Worm (Caenorhabditis elegans) whole organism, L2 larva: Measurements from ENCODE around the gene F29A7.6.

ENCODE experiments used
- C34F6.9 ChIP-seq: fragments of 150-350 bp; optimal IDR thresholded peaks from 2 replicates; lab custom pipeline; 2014; ENCODE audit warnings: missing biosample characterization, missing genetic modification characterization
- F13H6.1 ChIP-seq: sonication (generic microtip); optimal IDR thresholded peaks from 2 replicates; lab custom pipeline; 2016; ENCODE audit warnings: missing genetic modification characterization, missing compliant biosample characterization
- R02D3.7 ChIP-seq: fragments of 150-350 bp; optimal IDR thresholded peaks from 2 replicates; lab custom pipeline; 2014; ENCODE audit warnings: missing biosample characterization, missing genetic modification characterization
- Y55F3AM.14 ChIP-seq: fragments of 200-800 bp; sonication (Bioruptor generic); optimal IDR thresholded peaks from 2 replicates; lab custom pipeline; 2018; ENCODE audit warnings: mild to moderate bottlenecking, missing genetic modification characterization, missing compliant biosample characterization
- ZK546.5 ChIP-seq: sonication (generic microtip); optimal IDR thresholded peaks from 2 replicates; lab custom pipeline; 2017; ENCODE audit warnings: missing biosample characterization, missing genetic modification characterization
- alr-1 ChIP-seq: fragments of 150-350 bp; optimal IDR thresholded peaks from 2 replicates; lab custom pipeline; 2014; ENCODE audit warnings: missing biosample characterization, missing genetic modification characterization
- ama-1 ChIP-seq: fragments of 150-350 bp; optimal IDR thresholded peaks from 2 replicates; lab custom pipeline; 2018; ENCODE audit warnings: inconsistent platforms
- ceh-16 ChIP-seq: fragments of 150-350 bp; optimal IDR thresholded peaks from 2 replicates; lab custom pipeline; 2014; ENCODE audit warnings: missing biosample characterization, missing genetic modification characterization
- crh-2 ChIP-seq: sonication (generic microtip); optimal IDR thresholded peaks from 2 replicates; lab custom pipeline; 2017; ENCODE audit warnings: missing biosample characterization, missing genetic modification characterization
- egl-27 ChIP-seq: sonication (generic microtip); optimal IDR thresholded peaks from 3 replicates; lab custom pipeline; 2017; ENCODE audit warnings: missing biosample characterization, missing genetic modification reagents, missing genetic modification characterization
- elt-1 ChIP-seq: fragments of 150-350 bp; optimal IDR thresholded peaks from 2 replicates; lab custom pipeline; 2014; ENCODE audit warnings: missing biosample characterization, missing genetic modification characterization
- elt-3 ChIP-seq: sonication (generic microtip); optimal IDR thresholded peaks from 2 replicates; lab custom pipeline; 2017; ENCODE audit warnings: missing biosample characterization, missing genetic modification characterization
- fos-1 ChIP-seq: fragments of 150-350 bp; optimal IDR thresholded peaks from 2 replicates; lab custom pipeline; 2014; ENCODE audit warnings: missing biosample characterization, missing genetic modification characterization
- gmeb-1 ChIP-seq: fragments of 150-350 bp; optimal IDR thresholded peaks from 2 replicates; lab custom pipeline; 2014; ENCODE audit warnings: missing biosample characterization, missing genetic modification characterization
- lin-11 ChIP-seq: fragments of 150-350 bp; sonication (generic microtip); optimal IDR thresholded peaks from 2 replicates; lab custom pipeline; 2014; ENCODE audit warnings: missing biosample characterization, missing genetic modification characterization, inconsistent platforms, mixed read lengths
- lin-39 ChIP-seq: fragments of 150-350 bp; optimal IDR thresholded peaks from 2 replicates; lab custom pipeline; 2014; ENCODE audit warnings: missing biosample characterization, missing genetic modification reagents, missing genetic modification characterization
- lsy-2 ChIP-seq, 2 experiments: fragments of 150-350 bp in 1 of 2; sonication (generic microtip) in 1 of 2; optimal IDR thresholded peaks; 2 replicates each; lab custom pipeline; 2014 to 2017; ENCODE audit warnings: missing biosample characterization in 2 of 2, missing genetic modification characterization in 2 of 2
- mab-5 ChIP-seq: fragments of 150-350 bp; optimal IDR thresholded peaks from 2 replicates; lab custom pipeline; 2014; ENCODE audit warnings: missing biosample characterization, missing genetic modification characterization
- mdl-1 ChIP-seq, 2 experiments: fragments of 150-350 bp in 1 of 2; sonication (generic microtip) in 1 of 2; optimal IDR thresholded peaks; 2 replicates each; lab custom pipeline; 2017; ENCODE audit warnings: missing biosample characterization in 2 of 2, missing genetic modification characterization in 2 of 2
- nhr-10 ChIP-seq: sonication (generic microtip); optimal IDR thresholded peaks from 2 replicates; lab custom pipeline; 2017; ENCODE audit warnings: missing biosample characterization, missing genetic modification characterization
- nhr-11 ChIP-seq: fragments of 150-350 bp; optimal IDR thresholded peaks from 2 replicates; lab custom pipeline; 2014; ENCODE audit warnings: missing biosample characterization, missing genetic modification characterization
- nhr-12 ChIP-seq: fragments of 150-350 bp; optimal IDR thresholded peaks from 2 replicates; lab custom pipeline; 2014; ENCODE audit warnings: missing biosample characterization, missing genetic modification characterization
- nhr-129 ChIP-seq: fragments of 150-350 bp; optimal IDR thresholded peaks from 2 replicates; lab custom pipeline; 2014; ENCODE audit warnings: missing biosample characterization, missing genetic modification characterization
- nhr-21 ChIP-seq: fragments of 150-350 bp; optimal IDR thresholded peaks from 2 replicates; lab custom pipeline; 2014; ENCODE audit warnings: missing biosample characterization, missing genetic modification characterization
- nhr-23 ChIP-seq: fragments of 150-350 bp; optimal IDR thresholded peaks from 2 replicates; lab custom pipeline; 2014; ENCODE audit warnings: missing biosample characterization, missing genetic modification reagents, missing genetic modification characterization
- nhr-237 ChIP-seq: fragments of 150-350 bp; optimal IDR thresholded peaks from 2 replicates; lab custom pipeline; 2014; ENCODE audit warnings: missing biosample characterization, missing genetic modification characterization
- nhr-25 ChIP-seq: fragments of 150-350 bp; sonication (generic microtip); optimal IDR thresholded peaks from 3 replicates; lab custom pipeline; 2014; ENCODE audit warnings: missing biosample characterization, missing genetic modification characterization
- nhr-6 ChIP-seq: fragments of 150-350 bp; optimal IDR thresholded peaks from 2 replicates; lab custom pipeline; 2014; ENCODE audit warnings: missing biosample characterization, missing genetic modification characterization
- nhr-77 ChIP-seq: fragments of 150-350 bp; optimal IDR thresholded peaks from 2 replicates; lab custom pipeline; 2014; ENCODE audit warnings: missing biosample characterization, missing genetic modification characterization
- peb-1 ChIP-seq: fragments of 150-350 bp; optimal IDR thresholded peaks from 2 replicates; lab custom pipeline; 2014; ENCODE audit warnings: missing biosample characterization, missing genetic modification characterization
- sem-4 ChIP-seq: fragments of 150-350 bp; optimal IDR thresholded peaks from 2 replicates; lab custom pipeline; 2014; ENCODE audit warnings: missing biosample characterization, missing genetic modification reagents, missing genetic modification characterization
- skn-1 ChIP-seq: sonication (generic microtip); optimal IDR thresholded peaks from 2 replicates; lab custom pipeline; 2017; ENCODE audit warnings: missing biosample characterization, missing genetic modification characterization
- sma-3 ChIP-seq: sonication (generic microtip); optimal IDR thresholded peaks from 2 replicates; lab custom pipeline; 2016; ENCODE audit warnings: missing genetic modification reagents, missing genetic modification characterization, missing compliant biosample characterization
- sma-9 ChIP-seq, 2 experiments: fragments of 150-350 bp in 1 of 2; sonication (generic microtip) in 1 of 2; optimal IDR thresholded peaks; 2 replicates each; lab custom pipeline; 2014 to 2016; ENCODE audit warnings: missing genetic modification characterization in 2 of 2, mild to moderate bottlenecking in 1 of 2, missing biosample characterization in 1 of 2, missing compliant biosample characterization in 1 of 2, missing genetic modification reagents in 1 of 2, moderate library complexity in 1 of 2
- snpc-4 ChIP-seq: fragments of 150-350 bp; optimal IDR thresholded peaks from 2 replicates; lab custom pipeline; 2014; ENCODE audit warnings: missing biosample characterization, missing genetic modification characterization
- unc-39 ChIP-seq: fragments of 150-350 bp; optimal IDR thresholded peaks from 2 replicates; lab custom pipeline; 2014; ENCODE audit warnings: missing biosample characterization, missing genetic modification characterization
- unc-62 ChIP-seq: fragments of 150-350 bp; optimal IDR thresholded peaks from 2 replicates; lab custom pipeline; 2014; ENCODE audit warnings: missing biosample characterization, missing genetic modification reagents, missing genetic modification characterization
- zag-1 ChIP-seq: fragments of 150-350 bp; optimal IDR thresholded peaks from 2 replicates; lab custom pipeline; 2014; ENCODE audit warnings: missing biosample characterization, missing genetic modification characterization
- ztf-1 ChIP-seq: fragments of 200-800 bp; sonication (Bioruptor generic); conservative IDR thresholded peaks from 2 replicates; pipeline ENCODE4 v1.3.6; 2022; ENCODE audit warnings: missing genetic modification characterization, missing compliant biosample characterization
- ztf-11 ChIP-seq: sonication (generic microtip); optimal IDR thresholded peaks from 2 replicates; lab custom pipeline; 2017; ENCODE audit warnings: missing biosample characterization, missing genetic modification characterization
- ztf-4 ChIP-seq: fragments of 150-350 bp; optimal IDR thresholded peaks from 2 replicates; lab custom pipeline; 2014; ENCODE audit warnings: missing biosample characterization, missing genetic modification characterization

Gene F29A7.6

DNA sequence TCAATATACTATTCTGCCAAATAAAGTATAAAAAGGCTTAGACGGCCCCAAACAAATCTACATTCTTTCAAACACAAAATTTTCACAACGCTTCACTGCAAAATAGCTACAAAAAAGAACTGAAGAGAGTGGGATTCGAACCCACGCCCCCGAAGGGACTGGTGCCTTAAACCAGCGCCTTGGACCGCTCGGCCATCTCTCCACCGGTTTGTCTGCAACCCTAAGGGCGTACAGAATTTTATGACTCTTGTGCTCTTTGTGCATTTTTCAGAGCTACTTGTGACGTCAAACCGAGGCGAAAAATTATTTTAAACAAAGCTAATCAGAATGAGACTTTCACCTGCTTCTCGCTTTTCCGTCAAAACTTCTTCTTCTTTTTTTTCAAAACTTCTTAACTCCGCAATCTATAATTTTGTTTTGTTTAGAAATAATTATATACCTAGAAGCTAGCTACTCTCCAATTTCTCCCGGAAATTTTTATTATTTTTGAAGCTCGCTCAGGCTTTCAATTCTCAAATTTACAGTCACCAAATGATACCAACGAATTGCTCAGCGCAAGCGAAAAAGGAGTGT is 16.2 kb downstream of the F29A7.6 start, which contains the start of gene T05A8.8:
Gene T05A8.8, plus strand, starts transcription at position 523 of the 573 bp plus-strand sequence.
- TF ChIP-seq peb-1 (tag; lab: Kevin White, UChicago): no peak
- no peak for TF ChIP-seq C34F6.9 (tag; lab: Kevin White, UChicago)
- no peak for TF ChIP-seq ztf-1 (GFP tag; lab: Robert Waterston, UW)
- no peak for TF ChIP-seq mdl-1 (tag; optimal IDR thresholded peaks at IDR 0.05; lab: Kevin White, UChicago)

DNA sequence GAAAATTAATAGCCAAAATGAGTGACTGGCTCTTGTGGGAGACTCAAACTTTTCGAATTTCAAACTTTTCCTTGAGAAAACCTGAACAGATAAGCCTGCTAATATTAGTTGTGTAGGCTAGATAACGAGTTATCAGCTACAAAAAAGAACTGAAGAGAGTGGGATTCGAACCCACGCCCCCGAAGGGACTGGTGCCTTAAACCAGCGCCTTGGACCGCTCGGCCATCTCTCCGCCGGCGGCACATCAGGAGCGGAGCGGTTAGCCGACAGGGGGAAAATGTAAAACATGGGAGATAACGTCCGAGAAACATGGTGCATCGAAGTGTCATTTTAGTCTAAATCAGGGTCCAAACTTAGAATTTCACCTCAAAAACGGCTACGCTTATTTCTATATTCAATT is 16.8 kb downstream of the F29A7.6 start:
- no peak for TF ChIP-seq crh-2
- no peak for TF ChIP-seq ceh-16 (tag; lab: Kevin White, UChicago)
- TF ChIP-seq elt-1 (tag; lab: Kevin White, UChicago): no peak
- TF ChIP-seq gmeb-1 (tag; lab: Kevin White, UChicago): no peak
- TF ChIP-seq snpc-4 (tag; lab: Kevin White, UChicago): no peak
- no peak for TF ChIP-seq alr-1 (tag; lab: Kevin White, UChicago)
- no peak for TF ChIP-seq nhr-23 (tag; lab: Kevin White, UChicago)
- TF ChIP-seq nhr-129 (tag; lab: Kevin White, UChicago): no peak
- TF ChIP-seq ztf-4: no peak
- TF ChIP-seq lin-39: no peak
- no peak for TF ChIP-seq mdl-1 (tag; optimal IDR thresholded peaks at IDR 0.05; lab: Kevin White, UChicago)
- no peak for TF ChIP-seq R02D3.7
- TF ChIP-seq peb-1 (tag; lab: Kevin White, UChicago): no peak
- TF ChIP-seq egl-27 (tag; lab: Kevin White, UChicago): no peak
- no peak for TF ChIP-seq skn-1
- TF ChIP-seq unc-62: no peak
- TF ChIP-seq ZK546.5 (tag; lab: Kevin White, UChicago): no peak
- TF ChIP-seq ztf-11 (tag; lab: Kevin White, UChicago): no peak
- TF ChIP-seq nhr-6: no peak

DNA sequence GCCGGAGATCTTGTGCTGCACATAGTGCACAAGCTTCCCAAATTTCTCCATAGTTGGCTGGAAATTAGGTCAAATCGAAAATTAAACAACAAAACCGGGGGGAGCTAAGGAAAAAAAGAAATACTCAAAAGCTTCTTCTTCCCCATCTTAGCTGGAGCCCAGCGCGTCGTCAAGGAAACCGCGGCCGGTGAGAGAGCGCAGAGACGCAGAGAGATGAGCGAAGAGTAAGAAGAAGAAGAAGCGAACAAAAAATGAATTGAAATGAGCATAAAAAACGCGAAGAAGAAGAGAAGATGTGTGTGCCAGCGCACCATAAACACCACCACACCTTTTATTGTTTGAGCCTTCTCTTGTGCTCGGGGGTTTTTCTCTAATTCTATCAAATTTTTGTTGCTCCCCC is 17.2 kb downstream of the F29A7.6 start, which contains the start of gene wdr-31:
Gene wdr-31, minus strand, starts transcription at position 101 of the 400 bp plus-strand sequence.
- TF ChIP-seq nhr-23 (tag; lab: Kevin White, UChicago) (no peak), nhr-237 (tag; lab: Kevin White, UChicago) (no peak), crh-2 (no peak), lin-39 (no peak)

DNA sequence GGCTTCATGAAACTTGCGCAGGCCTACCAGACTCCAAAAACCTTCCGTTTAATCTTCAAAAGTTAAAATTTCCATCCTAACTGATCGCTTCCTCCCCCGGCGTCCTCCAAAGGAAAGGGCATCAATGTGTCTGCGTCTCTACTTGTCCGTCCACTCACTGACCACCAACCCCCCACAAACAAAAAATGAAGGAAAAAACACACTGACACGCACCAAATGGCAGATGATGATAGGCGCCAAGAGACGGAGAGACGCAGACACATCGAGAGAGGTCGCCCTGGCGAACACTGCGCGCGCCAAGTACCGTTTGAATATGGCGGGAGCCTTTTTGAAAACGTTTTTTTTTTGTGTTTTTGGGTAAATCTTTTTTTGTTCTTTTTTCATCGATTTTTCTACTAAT is 17.7 kb downstream of the F29A7.6 start:
- no peak for TF ChIP-seq nhr-10 (tag; lab: Kevin White, UChicago)
- TF ChIP-seq C34F6.9 (tag; lab: Kevin White, UChicago): peak; percentile 28
- no peak for TF ChIP-seq zag-1 (tag; lab: Kevin White, UChicago)
- TF ChIP-seq sem-4: no peak
- TF ChIP-seq egl-27 (tag; lab: Kevin White, UChicago): no peak
- no peak for TF ChIP-seq elt-3
- no peak for TF ChIP-seq sma-9 (GFP tag; optimal IDR thresholded peaks at IDR 0.05; lab: Kevin White, UChicago)
- TF ChIP-seq sma-9 (tag; optimal IDR thresholded peaks at IDR 0.05; lab: Kevin White, UChicago): no peak
- TF ChIP-seq lsy-2 (tag; optimal IDR thresholded peaks at IDR 0.05; lab: Kevin White, UChicago): peak in 1 of 2 experiments; percentile 22
- no peak for TF ChIP-seq mab-5 (tag; lab: Kevin White, UChicago)
- TF ChIP-seq gmeb-1 (tag; lab: Kevin White, UChicago): no peak
- no peak for TF ChIP-seq ztf-4
- TF ChIP-seq mdl-1 (tag; optimal IDR thresholded peaks at IDR 0.05; lab: Kevin White, UChicago): no peak
- TF ChIP-seq sma-3 (GFP tag; lab: Kevin White, UChicago): no peak
- no peak for TF ChIP-seq unc-39 (tag; lab: Kevin White, UChicago)
- TF ChIP-seq ama-1 (lab: Kevin White, UChicago): no peak
- TF ChIP-seq lin-39: no peak
- TF ChIP-seq Y55F3AM.14: no peak
- no peak for TF ChIP-seq alr-1 (tag; lab: Kevin White, UChicago)
- TF ChIP-seq ztf-1 (GFP tag; lab: Robert Waterston, UW): no peak
- no peak for TF ChIP-seq crh-2
- TF ChIP-seq fos-1 (tag; lab: Kevin White, UChicago): peak; percentile 13
- no peak for TF ChIP-seq R02D3.7
- no peak for TF ChIP-seq nhr-11 (tag; lab: Kevin White, UChicago)
- TF ChIP-seq nhr-21: no peak
- TF ChIP-seq nhr-129 (tag; lab: Kevin White, UChicago): peak; percentile 4
- TF ChIP-seq nhr-12 (tag; lab: Kevin White, UChicago): no peak
- no peak for TF ChIP-seq snpc-4 (tag; lab: Kevin White, UChicago)
- TF ChIP-seq nhr-237 (tag; lab: Kevin White, UChicago): no peak
- TF ChIP-seq lin-11 (tag; lab: Kevin White, UChicago): no peak
- no peak for TF ChIP-seq nhr-25 (tag; lab: Kevin White, UChicago)
- TF ChIP-seq nhr-77 (tag; lab: Kevin White, UChicago): no peak
- peak; percentile 67 for TF ChIP-seq F13H6.1 (tag; lab: Kevin White, UChicago)
- peak; percentile 30 for TF ChIP-seq ceh-16 (tag; lab: Kevin White, UChicago)
